Fruit fly (Drosophila melanogaster) whole organism, embryonic: Measurements from ENCODE around the gene CG5056.

Experiments used
- Abd-B ChIP-seq: fragments of 200-800 bp; sonication (Bioruptor generic); optimal IDR thresholded peaks from 2 replicates; lab custom pipeline; 2018; ENCODE audit warnings: missing biosample characterization, mild to moderate bottlenecking, missing genetic modification characterization, moderate library complexity
- Antp ChIP-seq: fragments of 200-800 bp; sonication (Bioruptor generic); optimal IDR thresholded peaks from 3 replicates; lab custom pipeline; 2016; ENCODE audit warnings: missing biosample characterization, missing genetic modification characterization
- B-H1 ChIP-seq: fragments of 200-800 bp; sonication (Bioruptor generic); IDR thresholded peaks from 3 replicates; pipeline ENCODE4 v1.3.6; 2022; ENCODE audit warnings: missing biosample characterization, missing genetic modification characterization
- Bgb ChIP-seq: fragments of 200-800 bp; sonication (Bioruptor generic); IDR thresholded peaks from 2 replicates; pipeline ENCODE4 v1.3.6; 2022; ENCODE audit warnings: missing biosample characterization, missing genetic modification characterization; ENCODE audit not compliant: partially characterized antibody
- CG10147 ChIP-seq: fragments of 200-800 bp; sonication (Bioruptor generic); optimal IDR thresholded peaks from 2 replicates; lab custom pipeline; 2019; ENCODE audit warnings: missing biosample characterization, mild to moderate bottlenecking, missing genetic modification characterization, moderate library complexity
- CG10431 ChIP-seq: fragments of 200-800 bp; sonication (Bioruptor generic); optimal IDR thresholded peaks from 3 replicates; lab custom pipeline; 2018; ENCODE audit warnings: missing biosample characterization, mild to moderate bottlenecking, missing genetic modification characterization
- CG11723 ChIP-seq: fragments of 200-800 bp; sonication (Bioruptor generic); optimal IDR thresholded peaks from 2 replicates; lab custom pipeline; 2017; ENCODE audit warnings: missing biosample characterization, mild to moderate bottlenecking, missing genetic modification characterization
- CG1233 ChIP-seq: fragments of 200-800 bp; sonication (Bioruptor generic); optimal IDR thresholded peaks from 4 replicates; lab custom pipeline; 2018; ENCODE audit warnings: missing biosample characterization, mild to moderate bottlenecking, missing genetic modification characterization
- CG13894 ChIP-seq: fragments of 200-800 bp; sonication (Bioruptor generic); optimal IDR thresholded peaks from 3 replicates; lab custom pipeline; 2018; ENCODE audit warnings: missing biosample characterization, mild to moderate bottlenecking, missing genetic modification characterization, moderate library complexity
- CG14441 ChIP-seq: fragments of 200-800 bp; sonication (Bioruptor generic); IDR thresholded peaks from 2 replicates; pipeline ENCODE4 v1.3.6; 2022; ENCODE audit warnings: missing biosample characterization, missing genetic modification characterization
- CG17361 ChIP-seq: fragments of 200-800 bp; sonication (Bioruptor generic); IDR thresholded peaks from 3 replicates; pipeline ENCODE4 v1.3.6; 2022; ENCODE audit warnings: missing biosample characterization, missing genetic modification characterization
- CG2875 ChIP-seq: fragments of 200-800 bp; sonication (Bioruptor generic); optimal IDR thresholded peaks from 2 replicates; lab custom pipeline; 2017; ENCODE audit warnings: missing biosample characterization, mild to moderate bottlenecking, missing genetic modification characterization, missing genetic modification reagents
- CG2889 ChIP-seq: fragments of 200-800 bp; sonication (Bioruptor generic); IDR thresholded peaks from 3 replicates; pipeline ENCODE4 v1.3.6; 2022; ENCODE audit warnings: missing biosample characterization, missing genetic modification characterization
- CG32532 ChIP-seq: fragments of 200-800 bp; sonication (Bioruptor generic); IDR thresholded peaks from 2 replicates; pipeline ENCODE4 v1.3.6; 2022; ENCODE audit warnings: missing biosample characterization, missing genetic modification characterization
- CG4328 ChIP-seq: fragments of 200-800 bp; sonication (Bioruptor generic); optimal IDR thresholded peaks from 3 replicates; lab custom pipeline; 2017; ENCODE audit warnings: missing biosample characterization, missing genetic modification reagents, missing genetic modification characterization
- CG6791 ChIP-seq: fragments of 200-800 bp; sonication (Bioruptor generic); IDR thresholded peaks from 3 replicates; pipeline ENCODE4 v1.3.6; 2022; ENCODE audit warnings: missing biosample characterization, missing genetic modification characterization; ENCODE audit not compliant: partially characterized antibody
- CG8478 ChIP-seq: fragments of >200 bp; optimal IDR thresholded peaks from 2 replicates; lab custom pipeline; 2018
- CG9876 ChIP-seq: fragments of 200-800 bp; sonication (Bioruptor generic); optimal IDR thresholded peaks from 2 replicates; lab custom pipeline; 2016; ENCODE audit warnings: missing biosample characterization, missing genetic modification characterization
- CoRest ChIP-seq: fragments of 200-800 bp; sonication (Bioruptor generic); optimal IDR thresholded peaks from 3 replicates; lab custom pipeline; 2018; ENCODE audit warnings: missing biosample characterization, mild to moderate bottlenecking, missing genetic modification characterization, moderate library complexity
- Dref ChIP-seq: fragments of 200-800 bp; sonication (Bioruptor generic); IDR thresholded peaks from 2 replicates; pipeline ENCODE4 v1.3.6; 2022; ENCODE audit warnings: missing biosample characterization, missing genetic modification characterization
- Kr ChIP-seq: fragments of 200-800 bp; sonication (Bioruptor generic); optimal IDR thresholded peaks from 2 replicates; lab custom pipeline; 2017; ENCODE audit warnings: missing biosample characterization, mild to moderate bottlenecking, missing genetic modification characterization
- Lim3 ChIP-seq: fragments of 200-800 bp; sonication (Bioruptor generic); IDR thresholded peaks from 2 replicates; pipeline ENCODE4 v1.3.6; 2022; ENCODE audit warnings: missing biosample characterization, missing genetic modification characterization
- Max ChIP-seq: fragments of 200-800 bp; sonication (Bioruptor generic); optimal IDR thresholded peaks from 2 replicates; lab custom pipeline; 2016; ENCODE audit warnings: missing biosample characterization, mild to moderate bottlenecking, missing genetic modification characterization
- NfI ChIP-seq: fragments of 200-800 bp; sonication (Bioruptor generic); optimal IDR thresholded peaks from 3 replicates; lab custom pipeline; 2018; ENCODE audit warnings: missing biosample characterization, mild to moderate bottlenecking, missing genetic modification characterization, moderate library complexity
- Pdp1 ChIP-seq, 2 experiments: fragments of 200-800 bp; sonication (Bioruptor generic); optimal IDR thresholded peaks; 3 replicates each; lab custom pipeline; 2016; ENCODE audit warnings: missing biosample characterization in 2 of 2, missing genetic modification characterization in 2 of 2, mild to moderate bottlenecking in 1 of 2, moderate library complexity in 1 of 2
- Ptx1 ChIP-seq: fragments of 200-800 bp; sonication (Bioruptor generic); IDR thresholded peaks from 2 replicates; pipeline ENCODE4 v1.3.6; 2022; ENCODE audit warnings: missing biosample characterization, missing genetic modification characterization
- Sin3A ChIP-seq: fragments of >200 bp; optimal IDR thresholded peaks from 2 replicates; lab custom pipeline; 2018
- Sox100B ChIP-seq: fragments of 200-800 bp; sonication (Bioruptor generic); optimal IDR thresholded peaks from 3 replicates; lab custom pipeline; 2018; ENCODE audit warnings: missing biosample characterization, mild to moderate bottlenecking, missing genetic modification characterization
- amos ChIP-seq: fragments of 200-800 bp; sonication (Bioruptor generic); IDR thresholded peaks from 2 replicates; pipeline ENCODE4 v1.3.6; 2022; ENCODE audit warnings: missing biosample characterization, missing genetic modification characterization; ENCODE audit not compliant: partially characterized antibody
- aop ChIP-seq: fragments of 200-800 bp; sonication (Bioruptor generic); IDR thresholded peaks from 2 replicates; pipeline ENCODE4 v1.3.6; 2022; ENCODE audit warnings: missing biosample characterization, missing genetic modification characterization
- ash1 ChIP-seq: fragments of 200-800 bp; sonication (Bioruptor generic); optimal IDR thresholded peaks from 2 replicates; lab custom pipeline; 2018; ENCODE audit warnings: missing biosample characterization, mild to moderate bottlenecking, missing genetic modification characterization
- cas ChIP-seq: fragments of 200-800 bp; sonication (Bioruptor generic); IDR thresholded peaks from 2 replicates; pipeline ENCODE4 v1.3.6; 2022; ENCODE audit warnings: missing biosample characterization, missing genetic modification characterization
- eve ChIP-seq, 2 experiments: fragments of >200 bp; optimal IDR thresholded peaks; 2 replicates each; lab custom pipeline; 2017; ENCODE audit warnings: missing biosample characterization in 2 of 2, missing genetic modification characterization in 2 of 2
- fd3F ChIP-seq: fragments of 200-800 bp; sonication (Bioruptor generic); optimal IDR thresholded peaks from 2 replicates; lab custom pipeline; 2018; ENCODE audit warnings: missing biosample characterization, mild to moderate bottlenecking, missing genetic modification characterization, moderate library complexity
- fu2 ChIP-seq: fragments of 200-800 bp; sonication (Bioruptor generic); optimal IDR thresholded peaks from 2 replicates; lab custom pipeline; 2016; ENCODE audit warnings: missing biosample characterization, missing genetic modification characterization
- grau ChIP-seq: fragments of 200-800 bp; optimal IDR thresholded peaks from 3 replicates; lab custom pipeline; 2019; ENCODE audit warnings: missing biosample characterization, mild to moderate bottlenecking, missing genetic modification characterization, moderate library complexity
- nau ChIP-seq: fragments of 200-800 bp; sonication (Bioruptor generic); optimal IDR thresholded peaks from 3 replicates; lab custom pipeline; 2017; ENCODE audit warnings: missing biosample characterization, mild to moderate bottlenecking, missing genetic modification characterization, missing genetic modification reagents
- org-1 ChIP-seq: fragments of 200-800 bp; sonication (Bioruptor generic); optimal IDR thresholded peaks from 2 replicates; lab custom pipeline; 2017; ENCODE audit warnings: missing biosample characterization, missing genetic modification characterization
- pan ChIP-seq, 4 experiments: fragments of >200 bp in 3 of 4; fragments of 200-800 bp in 1 of 4; sonication (Bioruptor generic) in 1 of 4; optimal IDR thresholded peaks in 3 of 4; IDR thresholded peaks in 1 of 4; 2 replicates each; pipeline versions ENCODE4 v1.3.6 to Lab custom; 2017 to 2022; ENCODE audit warnings: missing biosample characterization in 2 of 4, missing genetic modification characterization in 2 of 4, mixed read lengths in 1 of 4
- pzg ChIP-seq: fragments of 200-800 bp; sonication (Bioruptor generic); optimal IDR thresholded peaks from 3 replicates; lab custom pipeline; 2018; ENCODE audit warnings: missing biosample characterization, mild to moderate bottlenecking, missing genetic modification characterization, moderate library complexity
- ro ChIP-seq: fragments of 200-800 bp; sonication (Bioruptor generic); IDR thresholded peaks from 2 replicates; pipeline ENCODE4 v1.3.6; 2022; ENCODE audit warnings: missing biosample characterization, missing genetic modification characterization
- row ChIP-seq: fragments of 200-800 bp; sonication (Bioruptor generic); IDR thresholded peaks from 3 replicates; pipeline ENCODE4 v1.3.6; 2022; ENCODE audit warnings: missing biosample characterization, missing genetic modification characterization
- seq ChIP-seq: fragments of 200-800 bp; sonication (Bioruptor generic); IDR thresholded peaks from 2 replicates; pipeline ENCODE4 v1.3.6; 2022; ENCODE audit warnings: missing biosample characterization, missing genetic modification characterization
- slou ChIP-seq: fragments of 200-800 bp; sonication (Bioruptor generic); optimal IDR thresholded peaks from 3 replicates; lab custom pipeline; 2016; ENCODE audit warnings: missing biosample characterization, missing genetic modification characterization
- sna ChIP-seq: fragments of 200-800 bp; sonication (Bioruptor generic); IDR thresholded peaks from 2 replicates; pipeline ENCODE4 v1.3.6; 2022; ENCODE audit warnings: missing biosample characterization, missing genetic modification characterization; ENCODE audit not compliant: partially characterized antibody
- sob ChIP-seq: fragments of 200-800 bp; sonication (Bioruptor generic); IDR thresholded peaks from 2 replicates; pipeline ENCODE4 v1.3.6; 2022; ENCODE audit warnings: missing biosample characterization, missing genetic modification characterization
- stc ChIP-seq: fragments of 200-800 bp; sonication (Bioruptor generic); IDR thresholded peaks from 2 replicates; pipeline ENCODE4 v1.3.6; 2022; ENCODE audit warnings: missing biosample characterization, missing genetic modification characterization
- tll ChIP-seq, 2 experiments: fragments of 200-800 bp in 1 of 2; fragments of >200 bp in 1 of 2; sonication (Bioruptor generic) in 1 of 2; optimal IDR thresholded peaks; 2 replicates each; lab custom pipeline; 2017 to 2019; ENCODE audit warnings: missing biosample characterization in 2 of 2, missing genetic modification characterization in 2 of 2, mild to moderate bottlenecking in 1 of 2, moderate library complexity in 1 of 2
- toy ChIP-seq: fragments of 200-800 bp; sonication (Bioruptor generic); IDR thresholded peaks from 2 replicates; pipeline ENCODE4 v1.3.6; 2022; ENCODE audit warnings: missing biosample characterization, missing genetic modification characterization
- unpg ChIP-seq: fragments of 200-800 bp; sonication (Bioruptor generic); optimal IDR thresholded peaks from 3 replicates; lab custom pipeline; 2018; ENCODE audit warnings: missing biosample characterization, mild to moderate bottlenecking, missing genetic modification characterization, moderate library complexity

CG5056 gene

dm6 chr2L:10331066-10331847, 35.2 kb upstream of the CG5056 start, which contains the start of the genes Schip1 and Cox10 (continued):
- TF ChIP-seq NfI (GFP tag; lab: Kevin White, UChicago) (no peak), ro (no peak), toy (GFP tag; lab: Robert Waterston, UW) (no peak), grau (tag; lab: Kevin White, UChicago) (no peak), stc (no peak), CG17361 (GFP tag; lab: Robert Waterston, UW) (peak; percentile 26; the same call in 1 of the 3 replicates), Abd-B (GFP tag; lab: Kevin White, UChicago) (no peak), CG10431 (GFP tag; lab: Kevin White, UChicago) (no peak), Pdp1 (GFP tag; optimal IDR thresholded peaks at IDR 0.05; lab: Kevin White, UChicago) (peak in 1 of 2 experiments; percentile 99), CG11723 (GFP tag; lab: Kevin White, UChicago) (no peak), Max (GFP tag; lab: Kevin White, UChicago) (no peak), CG2889 (no peak), slou (GFP tag; lab: Kevin White, UChicago) (no peak), CG2875 (GFP tag; lab: Kevin White, UChicago) (no peak), B-H1 (GFP tag; lab: Robert Waterston, UW) (no peak), Sin3A (lab: Kevin White, UChicago) (no peak), sob (no peak), CG8478 (no peak), CG32532 (GFP tag; lab: Robert Waterston, UW) (no peak), fu2 (no peak), CG10147 (no peak), pzg (GFP tag; lab: Kevin White, UChicago) (peak; percentile 13), eve (GFP tag; optimal IDR thresholded peaks at IDR 0.05; lab: Kevin White, UChicago) (no peak), unpg (GFP tag; lab: Kevin White, UChicago) (peak; percentile 44), aop (no peak), Dref (GFP tag; lab: Robert Waterston, UW) (no peak), CG1233 (no peak), nau (GFP tag; lab: Kevin White, UChicago) (no peak), cas (no peak), Lim3 (GFP tag; lab: Robert Waterston, UW) (no peak), Bgb (no peak), amos (GFP tag; lab: Robert Waterston, UW) (no peak), org-1 (no peak), seq (no peak), tll (GFP tag; optimal IDR thresholded peaks at IDR 0.05; lab: Kevin White, UChicago) (no peak), Sox100B (GFP tag; lab: Kevin White, UChicago) (peak; percentile 21), Ptx1 (GFP tag; lab: Robert Waterston, UW) (no peak), CG4328 (GFP tag; lab: Kevin White, UChicago) (no peak), CG9876 (no peak), Kr (GFP tag; lab: Kevin White, UChicago) (no peak), row (GFP tag; lab: Robert Waterston, UW) (peak; percentile 62), CG6791 (GFP tag; lab: Robert Waterston, UW) (no peak), CoRest (tag; lab: Kevin White, UChicago) (peak; percentile 56), CG14441 (GFP tag; lab: Robert Waterston, UW) (no peak), fd3F (GFP tag; lab: Kevin White, UChicago) (no peak), sna (no peak), pan (optimal IDR thresholded peaks at IDR 0.05; lab: Kevin White, UChicago) (no peak), pan (GFP tag; optimal IDR thresholded peaks at IDR 0.05 in 1 of 2, IDR thresholded peaks at IDR 0.05 in 1 of 2) (no peak), Antp (no peak), CG13894 (no peak), ash1 (GFP tag; lab: Kevin White, UChicago) (no peak)
